Fruit fly (Drosophila melanogaster): ENCODE results near the gene cal1.
A peak's percentile ranks its signal among the peaks of the same experiment; 100 is the strongest.

DNA sequence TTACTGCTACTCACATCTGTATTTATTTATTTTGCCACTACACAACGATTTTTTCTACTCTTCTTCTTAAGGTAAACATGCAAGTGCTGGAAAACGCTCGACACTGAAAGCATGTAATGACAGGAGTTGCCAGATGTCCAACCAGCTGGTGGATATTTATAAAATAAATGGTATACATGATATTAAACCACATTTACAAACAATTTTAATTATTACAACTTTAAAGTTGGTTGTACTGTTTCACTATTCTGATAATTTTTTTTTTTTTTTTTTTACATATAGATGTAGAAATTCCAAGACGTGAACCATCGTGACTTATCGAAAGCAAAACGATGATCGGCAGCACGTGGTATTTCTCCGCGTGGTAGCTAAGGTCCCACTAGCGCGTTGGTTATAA, 8.2 kb upstream of the cal1 start, which contains the start of the genes Keap1 and kuk:
- no peak for TF ChIP-seq abd-A (tag; optimal IDR thresholded peaks at IDR 0.05)
- no peak for TF ChIP-seq CG6654 (GFP tag; optimal IDR thresholded peaks at IDR 0.05)
- TF ChIP-seq CG6272 (GFP tag; IDR thresholded peaks at IDR 0.05), result peak; percentile 46; the same call in 1 of the 2 replicates

All from whole organism, embryonic.